Worm (Caenorhabditis elegans) whole organism, early embryonic: ENCODE results near the gene idpp-5.

ENCODE experiments used
- B0310.2 ChIP-seq: sonication (generic microtip); optimal IDR thresholded peaks from 2 replicates; lab custom pipeline; 2016; ENCODE audit warnings: mild to moderate bottlenecking, missing genetic modification characterization, missing compliant biosample characterization
- F13C5.2 ChIP-seq: sonication (generic microtip); optimal IDR thresholded peaks from 2 replicates; lab custom pipeline; 2017; ENCODE audit warnings: mild to moderate bottlenecking, missing genetic modification characterization, inconsistent platforms, missing compliant biosample characterization
- aly-1 ChIP-seq: sonication (generic microtip); optimal IDR thresholded peaks from 2 replicates; lab custom pipeline; 2016; ENCODE audit warnings: missing genetic modification characterization, missing compliant biosample characterization
- ama-1 ChIP-seq: fragments of 150-350 bp; optimal IDR thresholded peaks from 2 replicates; lab custom pipeline; 2014
- ceh-13 ChIP-seq: fragments of 200-800 bp; sonication (Bioruptor generic); optimal IDR thresholded peaks from 2 replicates; lab custom pipeline; 2018; ENCODE audit warnings: mild to moderate bottlenecking, missing genetic modification characterization, missing compliant biosample characterization
- ceh-36 ChIP-seq: sonication (generic microtip); optimal IDR thresholded peaks from 2 replicates; lab custom pipeline; 2016; ENCODE audit warnings: missing genetic modification characterization, inconsistent platforms, missing compliant biosample characterization
- ets-7 ChIP-seq: sonication (generic microtip); optimal IDR thresholded peaks from 2 replicates; lab custom pipeline; 2016; ENCODE audit warnings: missing genotype, missing genetic modification characterization, missing compliant biosample characterization
- flt-1 ChIP-seq: fragments of 200-800 bp; sonication (Bioruptor generic); IDR thresholded peaks from 2 replicates; pipeline ENCODE4 v1.3.6; 2022; ENCODE audit warnings: missing genetic modification characterization, missing compliant biosample characterization
- hmbx-1 ChIP-seq: sonication (generic microtip); optimal IDR thresholded peaks from 2 replicates; lab custom pipeline; 2016; ENCODE audit warnings: mild to moderate bottlenecking, missing genetic modification characterization, missing compliant biosample characterization
- hmg-4 ChIP-seq: fragments of 200-800 bp; sonication (Bioruptor generic); optimal IDR thresholded peaks from 2 replicates; lab custom pipeline; 2018; ENCODE audit warnings: mild to moderate bottlenecking, missing genetic modification characterization, missing compliant biosample characterization
- hnd-1 ChIP-seq: sonication (generic microtip); optimal IDR thresholded peaks from 2 replicates; lab custom pipeline; 2016; ENCODE audit warnings: missing genetic modification characterization, missing compliant biosample characterization
- pes-1 ChIP-seq: fragments of 200-800 bp; sonication (Bioruptor generic); IDR thresholded peaks from 2 replicates; pipeline ENCODE4 v1.3.6; 2022; ENCODE audit warnings: missing genetic modification reagents, missing genetic modification characterization, missing compliant biosample characterization
- scrt-1 ChIP-seq: fragments of 200-800 bp; sonication (Bioruptor generic); IDR thresholded peaks from 2 replicates; pipeline ENCODE4 v1.3.6; 2022; ENCODE audit warnings: missing genetic modification characterization, missing compliant biosample characterization
- sea-1 ChIP-seq: fragments of 200-800 bp; sonication (Bioruptor generic); conservative IDR thresholded peaks from 2 replicates; pipeline ENCODE4 v1.3.6; 2022; ENCODE audit warnings: missing genetic modification characterization, missing compliant biosample characterization
- tbx-11 ChIP-seq: fragments of 200-800 bp; sonication (Bioruptor generic); IDR thresholded peaks from 2 replicates; pipeline ENCODE4 v1.3.6; 2022; ENCODE audit warnings: missing genetic modification characterization, missing compliant biosample characterization
- tbx-37 ChIP-seq: fragments of 200-800 bp; sonication (Bioruptor generic); conservative IDR thresholded peaks from 2 replicates; pipeline ENCODE4 v1.3.6; 2022; ENCODE audit warnings: missing genetic modification reagents, missing genetic modification characterization, missing compliant biosample characterization
- tra-4 ChIP-seq: sonication (generic microtip); optimal IDR thresholded peaks from 2 replicates; lab custom pipeline; 2017; ENCODE audit warnings: missing genetic modification characterization, missing compliant biosample characterization

idpp-5 gene

DNA sequence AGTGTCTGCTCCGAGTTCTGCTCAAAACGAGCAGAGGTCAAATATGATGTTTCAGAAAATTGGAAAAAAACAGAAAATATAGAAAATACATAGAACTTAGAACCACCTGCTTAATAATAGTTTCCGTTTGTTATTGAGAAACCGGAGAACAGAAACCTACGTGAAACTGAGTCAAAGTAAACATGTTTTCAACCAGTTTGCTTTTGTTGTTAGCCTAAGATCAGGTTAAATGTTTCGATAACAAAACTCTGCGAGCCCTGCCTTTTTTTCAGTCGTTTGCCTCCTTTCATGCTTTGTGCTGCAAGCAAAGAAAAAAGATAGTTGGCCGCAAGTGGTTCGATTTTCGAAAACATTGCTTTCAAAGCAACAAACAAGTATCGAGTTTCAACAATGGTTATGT, 38.3 kb upstream of the idpp-5 start:
- TF ChIP-seq ets-7 (tag; lab: Kevin White, UChicago) = no peak
- no peak for TF ChIP-seq pes-1 (GFP tag; lab: Robert Waterston, UW)
- TF ChIP-seq hmbx-1 (tag; lab: Kevin White, UChicago) = no peak
- TF ChIP-seq scrt-1 (GFP tag; lab: Robert Waterston, UW) = no peak
- no peak for TF ChIP-seq tbx-37 (GFP tag; lab: Robert Waterston, UW)
- no peak for TF ChIP-seq tra-4 (tag; lab: Kevin White, UChicago)
- no peak for TF ChIP-seq F13C5.2
- TF ChIP-seq hmg-4 (GFP tag; lab: Kevin White, UChicago) = no peak
- no peak for TF ChIP-seq B0310.2 (tag; lab: Kevin White, UChicago)
- no peak for TF ChIP-seq ceh-13
- no peak for TF ChIP-seq sea-1 (GFP tag; lab: Robert Waterston, UW)
- no peak for TF ChIP-seq ceh-36 (tag; lab: Kevin White, UChicago)
- no peak for TF ChIP-seq ama-1 (lab: Kevin White, UChicago)
- TF ChIP-seq hnd-1 (tag; lab: Kevin White, UChicago) = no peak
- TF ChIP-seq tbx-11 (GFP tag; lab: Robert Waterston, UW) = no peak

ce11 chrX:3829605-3830004, 37.0 kb upstream of the idpp-5 start:
- TF ChIP-seq tbx-37 (GFP tag; lab: Robert Waterston, UW) (no peak), scrt-1 (GFP tag; lab: Robert Waterston, UW) (no peak), hmg-4 (GFP tag; lab: Kevin White, UChicago) (no peak), flt-1 (GFP tag; lab: Robert Waterston, UW) (no peak), hmbx-1 (tag; lab: Kevin White, UChicago) (no peak), tbx-11 (GFP tag; lab: Robert Waterston, UW) (no peak), aly-1 (no peak), B0310.2 (tag; lab: Kevin White, UChicago) (no peak)

DNA sequence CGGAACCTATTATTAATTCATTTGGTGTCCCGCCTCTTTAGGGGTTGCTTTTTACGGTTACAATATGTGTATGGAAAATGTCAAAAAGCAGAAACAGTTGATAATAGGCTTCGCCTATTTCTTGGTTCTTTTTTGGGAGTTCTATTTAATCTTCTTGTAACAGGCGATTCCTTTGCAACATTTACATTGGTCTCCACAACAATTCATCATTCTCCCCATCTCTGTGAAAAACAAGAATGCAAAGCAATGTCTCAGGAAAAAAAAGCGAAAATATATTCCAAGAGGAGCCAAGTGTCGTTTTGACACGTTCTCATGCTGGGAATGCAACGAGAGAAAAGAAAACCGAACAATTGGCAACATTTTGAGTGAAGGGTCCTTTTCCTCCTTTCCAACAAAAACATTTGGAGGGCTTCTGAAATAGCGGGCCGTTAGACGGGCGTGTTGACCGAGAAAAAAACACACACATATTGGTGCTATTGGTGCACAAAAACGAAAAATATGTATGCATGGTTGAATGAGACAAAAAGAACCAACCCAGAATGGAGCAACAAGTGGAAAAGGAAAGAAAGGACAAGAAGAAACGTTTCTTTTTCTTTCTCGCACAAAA, 36.1 kb upstream of the idpp-5 start:
- no peak for TF ChIP-seq F13C5.2
- TF ChIP-seq aly-1 = no peak

- no peak for TF ChIP-seq scrt-1 (GFP tag; lab: Robert Waterston, UW)
- no peak for TF ChIP-seq ets-7 (tag; lab: Kevin White, UChicago)
- TF ChIP-seq ama-1 (lab: Kevin White, UChicago) = no peak
- no peak for TF ChIP-seq hnd-1 (tag; lab: Kevin White, UChicago)
- no peak for TF ChIP-seq tra-4 (tag; lab: Kevin White, UChicago)
- no peak for TF ChIP-seq sea-1 (GFP tag; lab: Robert Waterston, UW)
- TF ChIP-seq F13C5.2 = no peak
- TF ChIP-seq ceh-13 = no peak
- TF ChIP-seq B0310.2 (tag; lab: Kevin White, UChicago) = no peak
- TF ChIP-seq ceh-36 (tag; lab: Kevin White, UChicago) = no peak
- TF ChIP-seq aly-1 = no peak
- no peak for TF ChIP-seq tbx-37 (GFP tag; lab: Robert Waterston, UW)
- TF ChIP-seq flt-1 (GFP tag; lab: Robert Waterston, UW) = no peak
- TF ChIP-seq hmbx-1 (tag; lab: Kevin White, UChicago) = no peak
- no peak for TF ChIP-seq hmg-4 (GFP tag; lab: Kevin White, UChicago)
- TF ChIP-seq pes-1 (GFP tag; lab: Robert Waterston, UW) = no peak
- TF ChIP-seq tbx-11 (GFP tag; lab: Robert Waterston, UW) = no peak
These were observed 34.7 kb upstream of the idpp-5 start for ce11 chrX:3827311-3827710.

DNA sequence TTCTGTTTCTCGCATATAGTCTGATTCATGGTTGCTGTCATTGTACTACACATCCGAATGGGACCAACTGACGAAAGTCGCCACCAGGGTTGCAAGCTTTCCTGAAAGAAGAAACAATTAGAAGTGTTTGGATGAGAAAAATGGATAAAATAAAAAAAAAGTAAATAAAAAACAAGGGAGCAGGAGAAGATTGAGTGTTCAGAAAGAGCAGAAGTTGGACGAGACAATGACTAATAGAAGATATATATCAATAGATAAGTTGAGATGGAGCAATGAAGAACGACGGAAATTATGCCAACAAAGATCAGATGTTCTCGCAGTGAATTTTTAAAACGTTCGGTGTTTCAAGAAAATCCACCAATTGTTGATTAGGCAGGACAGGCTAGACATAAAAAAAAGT, 34.2 kb upstream of the idpp-5 start, which contains the start of gene fkh-9:
TSS of gene fkh-9 (minus strand) at position 101 of the 400 bp plus-strand sequence.
- no peak for TF ChIP-seq pes-1 (GFP tag; lab: Robert Waterston, UW)
- no peak for TF ChIP-seq ets-7 (tag; lab: Kevin White, UChicago)
- no peak for TF ChIP-seq flt-1 (GFP tag; lab: Robert Waterston, UW)
- TF ChIP-seq F13C5.2 = no peak
- TF ChIP-seq scrt-1 (GFP tag; lab: Robert Waterston, UW) = no peak
- TF ChIP-seq hmbx-1 (tag; lab: Kevin White, UChicago) = no peak
- TF ChIP-seq B0310.2 (tag; lab: Kevin White, UChicago) = no peak
- no peak for TF ChIP-seq ama-1 (lab: Kevin White, UChicago)
- no peak for TF ChIP-seq hnd-1 (tag; lab: Kevin White, UChicago)
- no peak for TF ChIP-seq tbx-11 (GFP tag; lab: Robert Waterston, UW)
- no peak for TF ChIP-seq hmg-4 (GFP tag; lab: Kevin White, UChicago)

ce11 chrX:3826172-3826571, 33.6 kb upstream of the idpp-5 start:
- TF ChIP-seq hnd-1 (tag; lab: Kevin White, UChicago) = no peak
- TF ChIP-seq sea-1 (GFP tag; lab: Robert Waterston, UW) = no peak
- TF ChIP-seq aly-1 = no peak
- TF ChIP-seq ets-7 (tag; lab: Kevin White, UChicago) = no peak
- TF ChIP-seq tra-4 (tag; lab: Kevin White, UChicago) = no peak
- no peak for TF ChIP-seq hmg-4 (GFP tag; lab: Kevin White, UChicago)
- no peak for TF ChIP-seq tbx-37 (GFP tag; lab: Robert Waterston, UW)
- TF ChIP-seq ama-1 (lab: Kevin White, UChicago) = no peak
- TF ChIP-seq F13C5.2 = no peak

DNA sequence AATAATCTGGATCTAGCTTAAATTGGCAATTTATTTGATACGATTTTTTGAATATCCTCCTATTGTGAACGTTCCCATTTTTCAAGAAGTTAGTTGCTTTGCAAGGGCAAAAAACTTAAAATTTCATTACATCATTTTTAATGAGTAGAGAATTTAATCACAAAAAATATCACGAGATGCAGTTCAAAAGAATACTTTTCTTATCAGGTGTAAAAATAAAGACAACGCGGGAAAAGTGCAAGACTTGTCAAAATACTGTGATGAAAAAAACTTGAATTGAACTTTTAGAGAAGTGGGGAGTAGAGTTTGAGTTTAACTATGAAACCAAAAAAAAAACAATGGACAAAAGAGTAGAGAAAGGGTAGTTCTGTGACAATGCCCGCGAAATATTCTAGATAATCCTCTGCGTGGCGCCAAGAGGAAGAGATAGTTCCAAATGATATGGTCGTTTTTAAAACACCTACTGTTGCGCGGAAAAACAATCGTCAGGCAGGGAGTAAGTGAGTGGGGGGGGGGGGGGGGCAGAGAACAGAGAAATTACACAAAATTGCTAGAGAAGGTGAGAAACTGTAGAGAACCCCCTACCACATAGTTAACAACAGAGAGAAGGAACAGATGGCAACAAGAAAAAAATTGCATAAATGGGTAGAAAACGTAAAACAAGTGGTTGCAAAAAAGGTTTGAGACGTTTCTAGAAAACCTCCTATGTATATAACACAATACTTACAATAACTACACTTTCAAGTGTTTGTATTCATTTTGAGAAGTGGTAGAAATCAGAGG, 32.5 kb upstream of the idpp-5 start:
- TF ChIP-seq ceh-13 (no peak), tbx-37 (GFP tag; lab: Robert Waterston, UW) (no peak), ets-7 (tag; lab: Kevin White, UChicago) (no peak), ama-1 (lab: Kevin White, UChicago) (no peak), flt-1 (GFP tag; lab: Robert Waterston, UW) (no peak), sea-1 (GFP tag; lab: Robert Waterston, UW) (no peak), pes-1 (GFP tag; lab: Robert Waterston, UW) (no peak), hmg-4 (GFP tag; lab: Kevin White, UChicago) (no peak), tbx-11 (GFP tag; lab: Robert Waterston, UW) (no peak), ceh-36 (tag; lab: Kevin White, UChicago) (no peak)
